Fruit fly (Drosophila melanogaster) whole organism, embryonic: ENCODE results near the gene CG44004.

ENCODE experiments used
- Abd-B ChIP-seq: fragments of 200-800 bp; sonication (Bioruptor generic); optimal IDR thresholded peaks from 2 replicates; lab custom pipeline; 2018; ENCODE audit warnings: missing biosample characterization, mild to moderate bottlenecking, missing genetic modification characterization, moderate library complexity
- BEAF-32 ChIP-seq: fragments of 200-800 bp; sonication (Bioruptor generic); optimal IDR thresholded peaks from 3 replicates; lab custom pipeline; 2017; ENCODE audit warnings: missing biosample characterization, missing genetic modification characterization, mild to moderate bottlenecking, moderate library complexity, missing genetic modification reagents
- CG10366 ChIP-seq: fragments of 200-800 bp; sonication (Bioruptor generic); IDR thresholded peaks from 2 replicates; pipeline ENCODE4 v1.3.6; 2022; ENCODE audit warnings: missing biosample characterization, missing genetic modification characterization
- CG12744 ChIP-seq: fragments of 200-800 bp; sonication (Bioruptor generic); optimal IDR thresholded peaks from 2 replicates; lab custom pipeline; 2016; ENCODE audit warnings: missing biosample characterization, missing genetic modification characterization
- CG13624 ChIP-seq: fragments of 200-800 bp; sonication (Bioruptor generic); optimal IDR thresholded peaks from 2 replicates; lab custom pipeline; 2016; ENCODE audit warnings: missing biosample characterization, missing genetic modification characterization
- CG1529 ChIP-seq: fragments of 200-800 bp; sonication (Bioruptor generic); optimal IDR thresholded peaks from 3 replicates; lab custom pipeline; 2018; ENCODE audit warnings: missing biosample characterization, missing genetic modification characterization
- CG18476 ChIP-seq: fragments of 200-800 bp; sonication (Bioruptor generic); optimal IDR thresholded peaks from 2 replicates; lab custom pipeline; 2016; ENCODE audit warnings: missing biosample characterization, mild to moderate bottlenecking, missing genetic modification characterization
- CG3407 ChIP-seq: fragments of 200-800 bp; sonication (Bioruptor generic); optimal IDR thresholded peaks from 2 replicates; lab custom pipeline; 2018; ENCODE audit warnings: missing biosample characterization, mild to moderate bottlenecking, missing genetic modification characterization
- CG3726 ChIP-seq: fragments of 200-800 bp; sonication (Bioruptor generic); IDR thresholded peaks from 3 replicates; pipeline ENCODE4, ENCODE4 v1.3.6; 2022; ENCODE audit warnings: missing biosample characterization, missing genetic modification characterization
- CG43689 ChIP-seq: fragments of 200-800 bp; sonication (Bioruptor generic); IDR thresholded peaks from 2 replicates; pipeline ENCODE4 v1.3.6; 2022; ENCODE audit warnings: missing biosample characterization, missing genetic modification characterization
- CG4424 ChIP-seq: fragments of 200-800 bp; sonication (Bioruptor generic); optimal IDR thresholded peaks from 3 replicates; lab custom pipeline; 2016; ENCODE audit warnings: missing biosample characterization, missing genetic modification characterization
- CG6854 ChIP-seq: fragments of 200-800 bp; sonication (Bioruptor generic); optimal IDR thresholded peaks from 3 replicates; lab custom pipeline; 2017; ENCODE audit warnings: missing biosample characterization, mild to moderate bottlenecking, missing genetic modification characterization
- CG9817 ChIP-seq: fragments of 200-800 bp; sonication (Bioruptor generic); optimal IDR thresholded peaks from 2 replicates; lab custom pipeline; 2018; ENCODE audit warnings: missing biosample characterization, mild to moderate bottlenecking, missing genetic modification characterization, moderate library complexity
- Dbx ChIP-seq: fragments of 200-800 bp; sonication (Bioruptor generic); IDR thresholded peaks from 3 replicates; pipeline ENCODE4 v1.3.6; 2022; ENCODE audit warnings: missing biosample characterization, missing genetic modification characterization
- Doc2 ChIP-seq: fragments of 200-800 bp; sonication (Bioruptor generic); IDR thresholded peaks from 2 replicates; pipeline ENCODE4 v1.3.6; 2022; ENCODE audit warnings: missing biosample characterization, missing genetic modification characterization
- Doc3 ChIP-seq: fragments of 200-800 bp; sonication (Bioruptor generic); IDR thresholded peaks from 3 replicates; pipeline ENCODE4 v1.3.6; 2022; ENCODE audit warnings: missing biosample characterization, missing genetic modification characterization; ENCODE audit not compliant: partially characterized antibody
- ERR ChIP-seq: fragments of 200-800 bp; sonication (Bioruptor generic); optimal IDR thresholded peaks from 2 replicates; lab custom pipeline; 2016; ENCODE audit warnings: missing biosample characterization, missing genetic modification characterization
- Elba2 ChIP-seq: fragments of 200-800 bp; sonication (Bioruptor generic); optimal IDR thresholded peaks from 3 replicates; lab custom pipeline; 2016; ENCODE audit warnings: missing biosample characterization, missing genetic modification characterization
- Ets97D ChIP-seq: fragments of 200-800 bp; sonication (Bioruptor generic); optimal IDR thresholded peaks from 3 replicates; lab custom pipeline; 2016; ENCODE audit warnings: missing biosample characterization, missing genetic modification characterization
- HLH4C ChIP-seq: fragments of 200-800 bp; sonication (Bioruptor generic); IDR thresholded peaks from 3 replicates; pipeline ENCODE4 v1.3.6; 2022; ENCODE audit warnings: missing biosample characterization, missing genetic modification characterization; ENCODE audit not compliant: partially characterized antibody
- HmgD ChIP-seq: fragments of 200-800 bp; sonication (Bioruptor generic); optimal IDR thresholded peaks from 3 replicates; lab custom pipeline; 2016; ENCODE audit warnings: missing biosample characterization, missing genetic modification characterization
- Hr78 ChIP-seq, 2 experiments: fragments of 200-800 bp in 1 of 2; fragments of >200 bp in 1 of 2; sonication (Bioruptor generic) in 1 of 2; optimal IDR thresholded peaks; 2 replicates each; lab custom pipeline; 2017 to 2019; ENCODE audit warnings: missing biosample characterization in 2 of 2, missing genetic modification characterization in 2 of 2, mild to moderate bottlenecking in 1 of 2, moderate library complexity in 1 of 2
- MTF-1 ChIP-seq: fragments of 200-800 bp; sonication (Bioruptor generic); optimal IDR thresholded peaks from 2 replicates; lab custom pipeline; 2018; ENCODE audit warnings: missing biosample characterization, mild to moderate bottlenecking, missing genetic modification characterization, borderline replicate concordance
- Mad ChIP-seq: fragments of 200-800 bp; sonication (Bioruptor generic); optimal IDR thresholded peaks from 2 replicates; lab custom pipeline; 2016; ENCODE audit warnings: missing biosample characterization, missing genetic modification characterization
- Meics ChIP-seq: fragments of 200-800 bp; sonication (Bioruptor generic); optimal IDR thresholded peaks from 2 replicates; lab custom pipeline; 2017; ENCODE audit warnings: missing biosample characterization, mild to moderate bottlenecking, missing genetic modification characterization
- Sox100B ChIP-seq: fragments of 200-800 bp; sonication (Bioruptor generic); optimal IDR thresholded peaks from 3 replicates; lab custom pipeline; 2018; ENCODE audit warnings: missing biosample characterization, mild to moderate bottlenecking, missing genetic modification characterization
- bigmax ChIP-seq: fragments of 200-800 bp; sonication (Bioruptor generic); optimal IDR thresholded peaks from 2 replicates; lab custom pipeline; 2018; ENCODE audit warnings: missing biosample characterization, mild to moderate bottlenecking, missing genetic modification characterization
- dmrt11E ChIP-seq: fragments of 200-800 bp; sonication (Bioruptor generic); optimal IDR thresholded peaks from 3 replicates; lab custom pipeline; 2018; ENCODE audit warnings: missing biosample characterization, mild to moderate bottlenecking, missing genetic modification characterization, moderate library complexity
- en ChIP-seq: fragments of 200-800 bp; sonication (Bioruptor generic); optimal IDR thresholded peaks from 2 replicates; lab custom pipeline; 2016; ENCODE audit warnings: missing biosample characterization, missing genetic modification characterization
- fd102C ChIP-seq: fragments of 200-800 bp; sonication (Bioruptor generic); optimal IDR thresholded peaks from 2 replicates; lab custom pipeline; 2018; ENCODE audit warnings: missing biosample characterization, mild to moderate bottlenecking, missing genetic modification characterization, moderate library complexity
- fd96Cb ChIP-seq: fragments of 200-800 bp; sonication (Bioruptor generic); optimal IDR thresholded peaks from 2 replicates; lab custom pipeline; 2018; ENCODE audit warnings: missing biosample characterization, mild to moderate bottlenecking, missing genetic modification characterization, moderate library complexity
- gcm2 ChIP-seq: fragments of 200-800 bp; sonication (Bioruptor generic); optimal IDR thresholded peaks from 2 replicates; lab custom pipeline; 2016; ENCODE audit warnings: missing biosample characterization, missing genetic modification characterization
- gro ChIP-seq: fragments of 200-800 bp; sonication (Bioruptor generic); optimal IDR thresholded peaks from 2 replicates; lab custom pipeline; 2016; ENCODE audit warnings: missing biosample characterization, missing genetic modification characterization
- h ChIP-seq: fragments of >200 bp; optimal IDR thresholded peaks from 2 replicates; lab custom pipeline; 2017
- ham ChIP-seq: fragments of 200-800 bp; sonication (Bioruptor generic); IDR thresholded peaks from 2 replicates; pipeline ENCODE4 v1.3.6; 2022; ENCODE audit warnings: missing biosample characterization, missing genetic modification characterization
- inv ChIP-seq: fragments of 200-800 bp; sonication (Bioruptor generic); IDR thresholded peaks from 2 replicates; pipeline ENCODE4 v1.3.6; 2022; ENCODE audit warnings: missing biosample characterization, missing genetic modification characterization; ENCODE audit not compliant: partially characterized antibody
- ken ChIP-seq: fragments of 200-800 bp; sonication (Bioruptor generic); IDR thresholded peaks from 3 replicates; pipeline ENCODE4 v1.3.6; 2022; ENCODE audit warnings: missing biosample characterization, missing genetic modification characterization
- maf-S ChIP-seq: fragments of 200-800 bp; sonication (Bioruptor generic); optimal IDR thresholded peaks from 2 replicates; lab custom pipeline; 2016; ENCODE audit warnings: missing biosample characterization, missing genetic modification characterization
- mld ChIP-seq: fragments of 200-800 bp; sonication (Bioruptor generic); IDR thresholded peaks from 3 replicates; pipeline ENCODE4 v1.3.6; 2022; ENCODE audit warnings: missing biosample characterization, missing genetic modification characterization; ENCODE audit not compliant: partially characterized antibody
- p53 ChIP-seq: fragments of 200-800 bp; sonication (Bioruptor generic); optimal IDR thresholded peaks from 2 replicates; lab custom pipeline; 2016; ENCODE audit warnings: missing biosample characterization, missing genetic modification characterization
- prd ChIP-seq, 3 experiments: fragments of >200 bp in 2 of 3; fragments of 200-800 bp in 1 of 3; sonication (Bioruptor generic) in 1 of 3; optimal IDR thresholded peaks in 2 of 3; IDR thresholded peaks in 1 of 3; 2 replicates in 2 of 3; 3 replicates in 1 of 3; pipeline versions ENCODE4 v1.3.6 to Lab custom; 2017 to 2022; ENCODE audit warnings: missing biosample characterization in 1 of 3, missing genetic modification characterization in 1 of 3
- repo ChIP-seq: fragments of 200-800 bp; sonication (Bioruptor generic); optimal IDR thresholded peaks from 2 replicates; lab custom pipeline; 2016; ENCODE audit warnings: missing biosample characterization, missing genetic modification characterization
- salm ChIP-seq: fragments of 200-800 bp; sonication (Bioruptor generic); optimal IDR thresholded peaks from 2 replicates; lab custom pipeline; 2018; ENCODE audit warnings: missing biosample characterization, mild to moderate bottlenecking, missing genetic modification characterization
- sisA ChIP-seq: fragments of 200-800 bp; sonication (Bioruptor generic); IDR thresholded peaks from 2 replicates; pipeline ENCODE4 v1.3.6; 2022; ENCODE audit warnings: missing biosample characterization, missing genetic modification characterization
- tin ChIP-seq: fragments of 200-800 bp; sonication (Bioruptor generic); optimal IDR thresholded peaks from 3 replicates; lab custom pipeline; 2016; ENCODE audit warnings: missing biosample characterization, missing genetic modification characterization
- wdn ChIP-seq: fragments of 200-800 bp; sonication (Bioruptor generic); IDR thresholded peaks from 2 replicates; pipeline ENCODE4 v1.3.6; 2022; ENCODE audit warnings: missing biosample characterization, missing genetic modification characterization
- wek ChIP-seq: fragments of 200-800 bp; sonication (Bioruptor generic); optimal IDR thresholded peaks from 3 replicates; lab custom pipeline; 2018; ENCODE audit warnings: missing biosample characterization, mild to moderate bottlenecking, missing genetic modification characterization, moderate library complexity
- yki ChIP-seq: fragments of >200 bp; optimal IDR thresholded peaks from 3 replicates; lab custom pipeline; 2018

The CG44004 gene

dm6 chr3L:18106021-18106944, 32.6 kb upstream of the CG44004 start, which contains the start of the genes CG13698 and mRpS26 (continued):
- TF ChIP-seq salm (no peak), CG12744 (GFP tag; lab: Kevin White, UChicago) (no peak), CG13624 (GFP tag; lab: Kevin White, UChicago) (peak; percentile 48), gro (GFP tag; lab: Kevin White, UChicago) (peak; percentile 59), HmgD (GFP tag; lab: Kevin White, UChicago) (peak; percentile 25), MTF-1 (no peak), Doc3 (GFP tag; lab: Robert Waterston, UW) (no peak; the same call in 2 of the 3 replicates), HLH4C (peak; percentile 54), bigmax (GFP tag; lab: Kevin White, UChicago) (no peak), CG4424 (GFP tag; lab: Kevin White, UChicago) (peak; percentile 72), CG1529 (GFP tag; lab: Kevin White, UChicago) (peak; percentile 53), Mad (peak; percentile 52), Hr78 (GFP tag; optimal IDR thresholded peaks at IDR 0.05; lab: Kevin White, UChicago) (peak in 1 of 2 experiments; percentile 40), Abd-B (GFP tag; lab: Kevin White, UChicago) (peak; percentile 68), dmrt11E (peak; percentile 61), h (no peak), wdn (no peak), Sox100B (GFP tag; lab: Kevin White, UChicago) (peak; percentile 72), CG6854 (GFP tag; lab: Kevin White, UChicago) (no peak), ham (GFP tag; lab: Robert Waterston, UW) (no peak), repo (GFP tag; lab: Kevin White, UChicago) (peak; percentile 10), CG43689 (GFP tag; lab: Robert Waterston, UW) (no peak), tin (GFP tag; lab: Kevin White, UChicago) (peak; percentile 70), CG18476 (GFP tag; lab: Kevin White, UChicago) (peak; percentile 14), CG3726 (GFP tag; lab: Robert Waterston, UW) (no peak; the same call in 2 of the 3 replicates), BEAF-32 (GFP tag; lab: Kevin White, UChicago) (peak; percentile 57), mld (GFP tag; lab: Robert Waterston, UW) (no peak), Elba2 (GFP tag; lab: Kevin White, UChicago) (no peak), Doc2 (no peak), ERR (no peak), en (no peak), p53 (no peak), CG10366 (GFP tag; lab: Robert Waterston, UW) (peak; percentile 49; the same call in 1 of the 2 replicates), sisA (GFP tag; lab: Robert Waterston, UW) (peak; percentile 49), CG3407 (GFP tag; lab: Kevin White, UChicago) (peak; percentile 50), inv (peak; percentile 44; the same call in 1 of the 2 replicates), maf-S (GFP tag; lab: Kevin White, UChicago) (peak; percentile 27), Ets97D (GFP tag; lab: Kevin White, UChicago) (peak; percentile 24), wek (GFP tag; lab: Kevin White, UChicago) (no peak), fd96Cb (peak; percentile 60), gcm2 (no peak), ken (GFP tag; lab: Robert Waterston, UW) (no peak), yki (lab: Kevin White, UChicago) (no peak), CG9817 (tag; lab: Kevin White, UChicago) (peak; percentile 77), Meics (GFP tag; lab: Kevin White, UChicago) (peak; percentile 73), fd102C (GFP tag; lab: Kevin White, UChicago) (no peak), Dbx (peak; percentile 78), prd (optimal IDR thresholded peaks at IDR 0.05; lab: Kevin White, UChicago) (no peak), prd (GFP tag; IDR thresholded peaks at IDR 0.05; lab: Robert Waterston, UW) (peak; percentile 75)
